Worm (Caenorhabditis elegans) whole organism, L4 larva: ENCODE data around the gene fnta-1.

Experiments used
- D1046.2 ChIP-seq: fragments of 200-800 bp; sonication (Bioruptor generic); IDR thresholded peaks from 2 replicates; pipeline ENCODE4 v1.3.6; 2022; ENCODE audit warnings: missing genetic modification characterization, missing compliant biosample characterization
- F49E8.2 ChIP-seq: sonication (generic microtip); optimal IDR thresholded peaks from 2 replicates; lab custom pipeline; 2016; ENCODE audit warnings: missing compliant biosample characterization, mild to moderate bottlenecking, missing genetic modification characterization, borderline replicate concordance
- T26A8.4 ChIP-seq: fragments of 200-800 bp; sonication (Bioruptor generic); IDR thresholded peaks from 2 replicates; pipeline ENCODE4 v1.3.6; 2022; ENCODE audit warnings: missing genetic modification characterization, missing compliant biosample characterization
- Y105C5A.15 ChIP-seq: fragments of 200-800 bp; sonication (Bioruptor generic); IDR thresholded peaks from 2 replicates; pipeline ENCODE4 v1.3.6; 2022; ENCODE audit warnings: missing genetic modification characterization, missing compliant biosample characterization
- Y48G9A.11 ChIP-seq: fragments of 200-800 bp; sonication (Bioruptor generic); IDR thresholded peaks from 2 replicates; pipeline ENCODE4 v1.3.6; 2022; ENCODE audit warnings: missing genetic modification reagents, missing genetic modification characterization, missing compliant biosample characterization
- aha-1 ChIP-seq: fragments of 150-350 bp; peaks from one replicate; lab custom pipeline; 2014; ENCODE audit warnings: missing biosample characterization, missing genetic modification characterization
- aly-2 ChIP-seq: sonication (generic microtip); optimal IDR thresholded peaks from 2 replicates; lab custom pipeline; 2018; ENCODE audit warnings: missing biosample characterization, missing genetic modification characterization
- arid-1 ChIP-seq: fragments of 200-800 bp; sonication (Bioruptor generic); conservative IDR thresholded peaks from 2 replicates; pipeline ENCODE4 v1.3.6; 2022; ENCODE audit warnings: missing genetic modification reagents, missing genetic modification characterization, missing compliant biosample characterization
- ceh-20 ChIP-seq: fragments of 200-800 bp; sonication (Bioruptor generic); IDR thresholded peaks from 2 replicates; pipeline ENCODE4 v1.3.6; 2022; ENCODE audit warnings: missing genetic modification reagents, missing genetic modification characterization, missing compliant biosample characterization
- ceh-28 ChIP-seq: fragments of 150-350 bp; optimal IDR thresholded peaks from 2 replicates; lab custom pipeline; 2014; ENCODE audit warnings: missing biosample characterization, missing genetic modification reagents, missing genetic modification characterization
- ceh-32 ChIP-seq: sonication (generic microtip); optimal IDR thresholded peaks from 2 replicates; lab custom pipeline; 2016; ENCODE audit warnings: mild to moderate bottlenecking, missing genetic modification characterization, missing compliant biosample characterization; ENCODE audit not compliant: poor library complexity
- ces-1 ChIP-seq: fragments of 150-350 bp; sonication (generic microtip); optimal IDR thresholded peaks from 4 replicates; lab custom pipeline; 2014; ENCODE audit warnings: missing biosample characterization, missing genetic modification reagents, missing genetic modification characterization
- cey-2 ChIP-seq: sonication (generic microtip); optimal IDR thresholded peaks from 3 replicates; lab custom pipeline; 2017; ENCODE audit warnings: missing genetic modification characterization, mild to moderate bottlenecking, missing compliant biosample characterization, antibody characterized with exemption, borderline replicate concordance; ENCODE audit not compliant: insufficient read depth
- daf-16 ChIP-seq, 3 experiments: sonication (generic microtip); optimal IDR thresholded peaks; 2 replicates each; lab custom pipeline; 2016 to 2017; ENCODE audit warnings: missing genetic modification characterization in 3 of 3, missing genetic modification reagents in 3 of 3, mild to moderate bottlenecking in 2 of 3, missing compliant biosample characterization in 2 of 3, missing biosample characterization in 1 of 3, moderate library complexity in 1 of 3
- daf-8 ChIP-seq: fragments of 200-800 bp; sonication (Bioruptor generic); IDR thresholded peaks from 2 replicates; pipeline ENCODE4 v1.3.6; 2022; ENCODE audit warnings: missing genetic modification characterization, missing compliant biosample characterization
- dmd-6 ChIP-seq: fragments of 200-800 bp; sonication (Bioruptor generic); IDR thresholded peaks from 2 replicates; pipeline ENCODE4 v1.3.6; 2022; ENCODE audit warnings: missing genetic modification reagents, missing genetic modification characterization, missing compliant biosample characterization
- dpl-1 ChIP-seq: fragments of 150-350 bp; optimal IDR thresholded peaks from 2 replicates; lab custom pipeline; 2014; ENCODE audit warnings: missing biosample characterization, missing genetic modification reagents, missing genetic modification characterization
- dve-1 ChIP-seq: sonication (generic microtip); optimal IDR thresholded peaks from 2 replicates; lab custom pipeline; 2017; ENCODE audit warnings: antibody characterized with exemption, mild to moderate bottlenecking, missing genetic modification characterization, missing compliant biosample characterization; ENCODE audit not compliant: insufficient read depth
- egl-43 ChIP-seq: fragments of 200-800 bp; sonication (Bioruptor generic); IDR thresholded peaks from 2 replicates; pipeline ENCODE4 v1.3.6; 2022; ENCODE audit warnings: missing genetic modification reagents, missing genetic modification characterization, missing compliant biosample characterization
- fkh-10 ChIP-seq: fragments of 150-350 bp; optimal IDR thresholded peaks from 2 replicates; lab custom pipeline; 2014; ENCODE audit warnings: missing biosample characterization, missing genetic modification reagents, missing genetic modification characterization
- hlh-11 ChIP-seq: fragments of 200-800 bp; sonication (Bioruptor generic); optimal IDR thresholded peaks from 2 replicates; lab custom pipeline; 2018; ENCODE audit warnings: mild to moderate bottlenecking, missing genetic modification characterization, missing compliant biosample characterization
- hmg-1.1 ChIP-seq: fragments of 200-800 bp; sonication (Bioruptor generic); IDR thresholded peaks from 2 replicates; pipeline ENCODE4 v1.3.6; 2022; ENCODE audit warnings: missing genetic modification reagents, missing genetic modification characterization, missing compliant biosample characterization
- jun-1 ChIP-seq: fragments of 150-350 bp; optimal IDR thresholded peaks from 2 replicates; lab custom pipeline; 2014; ENCODE audit warnings: missing biosample characterization, missing genetic modification reagents, missing genetic modification characterization
- lin-13 ChIP-seq: fragments of 150-350 bp; optimal IDR thresholded peaks from 2 replicates; lab custom pipeline; 2014; ENCODE audit warnings: missing biosample characterization, missing genetic modification reagents, missing genetic modification characterization
- lsy-2 ChIP-seq, 2 experiments: fragments of 150-350 bp in 1 of 2; sonication (generic microtip) in 1 of 2; optimal IDR thresholded peaks; 2 replicates each; lab custom pipeline; 2014 to 2017; ENCODE audit warnings: missing biosample characterization in 2 of 2, missing genetic modification characterization in 2 of 2
- madf-5 ChIP-seq, 2 experiments: fragments of 200-800 bp; sonication (Bioruptor generic); IDR thresholded peaks; 2 replicates each; pipeline ENCODE4 v1.3.6; 2022; ENCODE audit warnings: missing compliant biosample characterization in 2 of 2, missing genetic modification characterization in 2 of 2
- mep-1 ChIP-seq: fragments of 150-350 bp; sonication (generic microtip); optimal IDR thresholded peaks from 3 replicates; lab custom pipeline; 2014; ENCODE audit warnings: missing biosample characterization, missing genetic modification characterization
- mes-2 ChIP-seq: sonication (generic microtip); optimal IDR thresholded peaks from 2 replicates; lab custom pipeline; 2016; ENCODE audit warnings: missing genotype, mild to moderate bottlenecking, missing genetic modification characterization, missing compliant biosample characterization; ENCODE audit not compliant: poor library complexity, severe bottlenecking
- nhr-102 ChIP-seq: sonication (generic microtip); optimal IDR thresholded peaks from 2 replicates; lab custom pipeline; 2016; ENCODE audit warnings: mild to moderate bottlenecking, missing genetic modification characterization, moderate library complexity, missing compliant biosample characterization
- nhr-237 ChIP-seq: sonication (generic microtip); optimal IDR thresholded peaks from 2 replicates; lab custom pipeline; 2017; ENCODE audit warnings: missing biosample characterization, missing genetic modification characterization
- nhr-28 ChIP-seq: fragments of 150-350 bp; optimal IDR thresholded peaks from 2 replicates; lab custom pipeline; 2014; ENCODE audit warnings: missing biosample characterization, missing genetic modification characterization
- nhr-42 ChIP-seq: fragments of 200-800 bp; sonication (Bioruptor generic); IDR thresholded peaks from 2 replicates; pipeline ENCODE4 v1.3.6; 2022; ENCODE audit warnings: missing genetic modification characterization, missing compliant biosample characterization
- nhr-6 ChIP-seq: fragments of 150-350 bp; optimal IDR thresholded peaks from 2 replicates; lab custom pipeline; 2014; ENCODE audit warnings: missing biosample characterization, missing genetic modification characterization
- nhr-77 ChIP-seq: fragments of 150-350 bp; optimal IDR thresholded peaks from 2 replicates; lab custom pipeline; 2014; ENCODE audit warnings: missing biosample characterization, missing genetic modification characterization
- rbr-2 ChIP-seq: sonication (generic microtip); optimal IDR thresholded peaks from 2 replicates; lab custom pipeline; 2016; ENCODE audit warnings: missing genotype, missing genetic modification characterization, missing compliant biosample characterization
- skn-1 ChIP-seq: fragments of 150-350 bp; optimal IDR thresholded peaks from 2 replicates; lab custom pipeline; 2014; ENCODE audit warnings: missing biosample characterization, missing genetic modification characterization
- spr-1 ChIP-seq: sonication (generic microtip); optimal IDR thresholded peaks from 2 replicates; lab custom pipeline; 2016; ENCODE audit warnings: mild to moderate bottlenecking, missing genetic modification characterization, missing compliant biosample characterization
- tag-97 ChIP-seq: fragments of 200-800 bp; sonication (Bioruptor generic); IDR thresholded peaks from 2 replicates; pipeline ENCODE4 v1.3.6; 2022; ENCODE audit warnings: missing genetic modification characterization, missing compliant biosample characterization
- tra-1 ChIP-seq: fragments of 200-800 bp; sonication (Bioruptor generic); IDR thresholded peaks from 2 replicates; pipeline ENCODE4 v1.3.6; 2022; ENCODE audit warnings: missing genetic modification reagents, missing genetic modification characterization, missing compliant biosample characterization
- unc-62 ChIP-seq, 3 experiments: fragments of 150-350 bp in 1 of 3; sonication (generic microtip); optimal IDR thresholded peaks in 2 of 3; peaks in 1 of 3; 1 replicate in 1 of 3; 2 replicates in 2 of 3; lab custom pipeline; 2014 to 2017; ENCODE audit warnings: missing biosample characterization in 3 of 3, missing genetic modification characterization in 3 of 3, missing genetic modification reagents in 3 of 3, missing genotype in 1 of 3
- vab-7 ChIP-seq: fragments of 200-800 bp; sonication (Bioruptor generic); IDR thresholded peaks from 2 replicates; pipeline ENCODE4 v1.3.6; 2022; ENCODE audit warnings: missing genetic modification reagents, missing genetic modification characterization, missing compliant biosample characterization
- zag-1 ChIP-seq: fragments of 150-350 bp; optimal IDR thresholded peaks from 2 replicates; lab custom pipeline; 2014; ENCODE audit warnings: missing biosample characterization, missing genetic modification characterization
- zfp-2 ChIP-seq: sonication (generic microtip); optimal IDR thresholded peaks from 2 replicates; lab custom pipeline; 2016; ENCODE audit warnings: mild to moderate bottlenecking, missing genetic modification characterization, missing compliant biosample characterization
- zfp-3 ChIP-seq: fragments of 200-800 bp; sonication (Bioruptor generic); conservative IDR thresholded peaks from 2 replicates; pipeline ENCODE4 v1.3.6; 2022; ENCODE audit warnings: missing genetic modification reagents, missing genetic modification characterization, missing compliant biosample characterization
- zip-2 ChIP-seq: fragments of 150-350 bp; optimal IDR thresholded peaks from 2 replicates; lab custom pipeline; 2014; ENCODE audit warnings: missing biosample characterization, missing genetic modification characterization

Gene fnta-1

DNA sequence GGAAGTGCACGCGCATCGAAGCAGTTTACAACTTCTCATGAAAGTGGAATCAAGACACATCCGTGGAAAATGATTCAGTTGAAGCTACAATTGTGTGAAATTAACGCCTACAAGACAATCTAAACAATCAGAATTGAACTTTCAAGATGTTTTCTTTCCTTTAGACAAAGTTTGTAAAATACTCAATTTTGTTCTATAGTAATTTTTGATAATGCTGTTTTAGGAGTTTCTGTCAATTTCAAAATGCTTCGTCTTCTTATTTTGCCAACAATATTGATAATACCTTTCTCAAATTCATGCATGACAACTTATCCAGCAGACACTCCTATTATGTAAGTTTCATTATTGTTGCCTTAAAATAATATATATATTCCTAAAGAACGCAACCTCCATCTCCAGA, 29.0 kb upstream of the fnta-1 start, which contains the start of gene T21D12.11:
Gene T21D12.11 (plus strand): TSS at position 301 of the 400 bp plus-strand sequence.
- no peak for TF ChIP-seq nhr-102
- TF ChIP-seq hmg-1.1 = no peak
- TF ChIP-seq zfp-3 (GFP tag; lab: Robert Waterston, UW) = no peak
- no peak for TF ChIP-seq lin-13
- TF ChIP-seq tag-97 (GFP tag; lab: Robert Waterston, UW) = no peak
- no peak for TF ChIP-seq daf-16 (GFP tag; optimal IDR thresholded peaks at IDR 0.05; lab: Kevin White, UChicago)
- TF ChIP-seq daf-16 (tag; optimal IDR thresholded peaks at IDR 0.05; lab: Kevin White, UChicago) = no peak
- no peak for TF ChIP-seq skn-1 (tag; lab: Kevin White, UChicago)
- no peak for TF ChIP-seq mes-2 (tag; lab: Kevin White, UChicago)
- TF ChIP-seq lsy-2 (tag; optimal IDR thresholded peaks at IDR 0.05; lab: Kevin White, UChicago) = no peak
- TF ChIP-seq daf-8 (GFP tag; lab: Robert Waterston, UW) = no peak
- TF ChIP-seq zip-2 (tag; lab: Kevin White, UChicago) = no peak
- TF ChIP-seq dpl-1 = no peak
- no peak for TF ChIP-seq T26A8.4 (GFP tag; lab: Robert Waterston, UW)
- no peak for TF ChIP-seq Y48G9A.11 (GFP tag; lab: Robert Waterston, UW)
- no peak for TF ChIP-seq ceh-20

DNA sequence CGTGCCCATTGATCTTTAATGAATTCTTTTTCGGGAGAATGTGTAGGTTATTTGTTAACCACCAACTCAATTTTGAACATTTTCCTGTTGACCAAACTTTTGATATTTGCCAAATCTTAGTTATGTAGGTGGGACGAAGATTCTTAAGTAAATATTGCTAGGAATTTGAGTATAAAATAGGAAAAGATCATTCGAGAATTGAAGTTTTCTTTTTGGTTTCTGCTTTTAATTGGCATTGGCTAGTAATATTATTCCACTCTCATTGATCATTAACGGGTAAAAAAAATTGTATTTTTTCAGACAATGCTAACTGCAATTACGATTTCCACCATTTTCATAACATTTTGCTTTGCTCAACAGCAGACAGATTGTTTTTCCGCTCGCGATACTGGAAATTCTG, 26.0 kb upstream of the fnta-1 start, which contains the start of gene T21D12.12:
Gene T21D12.12 (plus strand): TSS at position 301 of the 400 bp plus-strand sequence.
- TF ChIP-seq F49E8.2 (tag; lab: Kevin White, UChicago) (no peak), tra-1 (no peak), ceh-32 (tag; lab: Kevin White, UChicago) (no peak), ces-1 (no peak), nhr-77 (tag; lab: Kevin White, UChicago) (no peak), ceh-28 (tag; lab: Kevin White, UChicago) (no peak), zip-2 (tag; lab: Kevin White, UChicago) (no peak), fkh-10 (no peak), zag-1 (tag; lab: Kevin White, UChicago) (no peak), arid-1 (GFP tag; lab: Robert Waterston, UW) (no peak), madf-5 (GFP tag; IDR thresholded peaks at IDR 0.05; lab: Robert Waterston, UW) (no peak), rbr-2 (tag; lab: Kevin White, UChicago) (no peak), nhr-6 (tag; lab: Kevin White, UChicago) (no peak)

- TF ChIP-seq aha-1 (tag; lab: Kevin White, UChicago) (peak; percentile 13), daf-16 (GFP tag; optimal IDR thresholded peaks at IDR 0.05; lab: Kevin White, UChicago) (no peak), daf-16 (tag; optimal IDR thresholded peaks at IDR 0.05; lab: Kevin White, UChicago) (peak; percentile 14), dve-1 (peak; percentile 49), Y105C5A.15 (no peak), hlh-11 (tag; lab: Kevin White, UChicago) (peak; percentile 37), vab-7 (GFP tag; lab: Robert Waterston, UW) (no peak), dpl-1 (peak; percentile 17), nhr-28 (tag; lab: Kevin White, UChicago) (peak; percentile 4), mes-2 (tag; lab: Kevin White, UChicago) (peak; percentile 59)
These were observed 24.1 kb upstream of the fnta-1 start, which contains the start of gene pat-6 for ce11 chrIV:264182-264709. pat-6 (minus strand) TSS chrIV:264232.

DNA sequence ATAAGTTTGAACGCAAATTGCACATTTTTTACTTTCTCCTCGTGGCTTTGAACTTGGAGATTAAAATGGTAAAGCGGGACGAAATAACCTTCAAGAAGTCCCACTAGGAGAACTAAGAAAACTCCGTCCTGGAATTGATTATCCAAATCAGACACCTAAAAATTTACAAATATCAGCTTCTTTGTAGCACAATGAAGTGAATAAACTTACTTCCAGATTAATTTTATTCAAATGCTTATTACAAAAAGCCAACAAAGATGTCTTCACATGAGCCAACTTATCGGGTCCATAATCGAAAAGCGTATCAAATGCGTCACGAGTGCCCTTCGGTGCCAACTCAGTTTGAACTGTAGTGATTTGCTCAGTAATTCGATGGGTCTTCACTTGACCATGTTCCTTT, 22.4 kb upstream of the fnta-1 start:
- no peak for TF ChIP-seq zfp-2 (tag; lab: Kevin White, UChicago)
- TF ChIP-seq jun-1 (tag; lab: Kevin White, UChicago) = no peak
- no peak for TF ChIP-seq spr-1 (tag; lab: Kevin White, UChicago)
- TF ChIP-seq mep-1 (tag; lab: Kevin White, UChicago) = no peak
- no peak for TF ChIP-seq unc-62 (GFP tag; optimal IDR thresholded peaks at IDR 0.05 in 1 of 2; lab: Kevin White, UChicago)
- no peak for TF ChIP-seq unc-62 (tag; optimal IDR thresholded peaks at IDR 0.05; lab: Kevin White, UChicago)
- no peak for TF ChIP-seq zfp-3 (GFP tag; lab: Robert Waterston, UW)
- no peak for TF ChIP-seq zip-2 (tag; lab: Kevin White, UChicago)
- no peak for TF ChIP-seq Y48G9A.11 (GFP tag; lab: Robert Waterston, UW)
- TF ChIP-seq hmg-1.1 = no peak
- no peak for TF ChIP-seq skn-1 (tag; lab: Kevin White, UChicago)
- no peak for TF ChIP-seq cey-2
- TF ChIP-seq D1046.2 (GFP tag; lab: Robert Waterston, UW) = no peak
- TF ChIP-seq aly-2 (tag; lab: Kevin White, UChicago) = no peak
- TF ChIP-seq dmd-6 (GFP tag; lab: Robert Waterston, UW) = no peak
- TF ChIP-seq nhr-237 = no peak
- TF ChIP-seq nhr-42 (GFP tag; lab: Robert Waterston, UW) = no peak
- TF ChIP-seq madf-5 (GFP tag; IDR thresholded peaks at IDR 0.05; lab: Robert Waterston, UW) = no peak
- no peak for TF ChIP-seq egl-43
